Fruit fly (Drosophila melanogaster) whole organism, adult: ENCODE data around the gene tty.

Experiments
- CG12768 ChIP-seq: fragments of 200-800 bp; sonication (Bioruptor generic); optimal IDR thresholded peaks from 2 replicates; lab custom pipeline; 2017; ENCODE audit warnings: missing biosample characterization, missing genetic modification characterization, mild to moderate bottlenecking, moderate library complexity, missing genetic modification reagents
- CG7045 ChIP-seq: fragments of 200-800 bp; sonication (Bioruptor generic); optimal IDR thresholded peaks from 2 replicates; lab custom pipeline; 2017; ENCODE audit warnings: missing biosample characterization, mild to moderate bottlenecking, missing genetic modification characterization
- Clk ChIP-seq: fragments of 200-800 bp; sonication (Bioruptor generic); optimal IDR thresholded peaks from 2 replicates; lab custom pipeline; 2017; ENCODE audit warnings: missing biosample characterization, missing genetic modification characterization
- Mnt ChIP-seq: fragments of 200-800 bp; sonication (Bioruptor generic); optimal IDR thresholded peaks from 2 replicates; lab custom pipeline; 2016; ENCODE audit warnings: missing biosample characterization, mild to moderate bottlenecking, missing genetic modification characterization

- TF ChIP-seq Mnt (GFP tag; lab: Kevin White, UChicago) (peak; percentile 18), CG12768 (no peak), Clk (GFP tag; lab: Kevin White, UChicago) (no peak), CG7045 (GFP tag; lab: Kevin White, UChicago) (no peak)
These were observed 25.9 kb upstream of the tty start for dm6 chrX:21365421-21365820.
